Fruit fly (Drosophila melanogaster) whole organism, embryonic: ENCODE data around the gene CG7248.
A peak's percentile ranks its signal among the peaks of the same experiment; 100 is the strongest.

ENCODE experiments used
- CG10267 ChIP-seq: fragments of 200-800 bp; sonication (Bioruptor generic); optimal IDR thresholded peaks from 2 replicates; lab custom pipeline; 2018; ENCODE audit warnings: missing biosample characterization, mild to moderate bottlenecking, missing genetic modification characterization, moderate library complexity
- CG10274 ChIP-seq: fragments of 200-800 bp; sonication (Bioruptor generic); optimal IDR thresholded peaks from 3 replicates; lab custom pipeline; 2017; ENCODE audit warnings: missing biosample characterization, mild to moderate bottlenecking, missing genetic modification characterization
- CG10565 ChIP-seq: fragments of 200-800 bp; sonication (Bioruptor generic); optimal IDR thresholded peaks from 3 replicates; lab custom pipeline; 2016; ENCODE audit warnings: missing biosample characterization, mild to moderate bottlenecking, missing genetic modification characterization
- CG12219 ChIP-seq: fragments of 200-800 bp; sonication (Bioruptor generic); optimal IDR thresholded peaks from 3 replicates; lab custom pipeline; 2018; ENCODE audit warnings: missing biosample characterization, mild to moderate bottlenecking, missing genetic modification characterization
- CG16863 ChIP-seq: fragments of 200-800 bp; sonication (Bioruptor generic); optimal IDR thresholded peaks from 3 replicates; lab custom pipeline; 2016; ENCODE audit warnings: missing biosample characterization, missing genetic modification characterization
- CG17802 ChIP-seq: fragments of 200-800 bp; sonication (Bioruptor generic); optimal IDR thresholded peaks from 2 replicates; lab custom pipeline; 2018; ENCODE audit warnings: missing biosample characterization, mild to moderate bottlenecking, missing genetic modification characterization, moderate library complexity
- CG18476 ChIP-seq: fragments of 200-800 bp; sonication (Bioruptor generic); optimal IDR thresholded peaks from 2 replicates; lab custom pipeline; 2016; ENCODE audit warnings: missing biosample characterization, mild to moderate bottlenecking, missing genetic modification characterization
- CG2116 ChIP-seq: fragments of 200-800 bp; sonication (Bioruptor generic); optimal IDR thresholded peaks from 3 replicates; lab custom pipeline; 2018; ENCODE audit warnings: missing biosample characterization, mild to moderate bottlenecking, missing genetic modification characterization
- CG2199 ChIP-seq: fragments of 200-800 bp; sonication (Bioruptor generic); IDR thresholded peaks from 3 replicates; pipeline ENCODE4 v1.3.6; 2022; ENCODE audit warnings: missing biosample characterization, missing genetic modification characterization
- CG31441 ChIP-seq: fragments of 200-800 bp; sonication (Bioruptor generic); IDR thresholded peaks from 2 replicates; pipeline ENCODE4 v1.3.6; 2022; ENCODE audit warnings: missing biosample characterization, missing genetic modification characterization
- CG4328 ChIP-seq: fragments of 200-800 bp; sonication (Bioruptor generic); optimal IDR thresholded peaks from 3 replicates; lab custom pipeline; 2017; ENCODE audit warnings: missing biosample characterization, missing genetic modification reagents, missing genetic modification characterization
- CG6654 ChIP-seq: fragments of 200-800 bp; sonication (Bioruptor generic); optimal IDR thresholded peaks from 2 replicates; lab custom pipeline; 2017; ENCODE audit warnings: missing biosample characterization, mild to moderate bottlenecking, missing genetic modification characterization
- CG7372 ChIP-seq: fragments of 200-800 bp; sonication (Bioruptor generic); IDR thresholded peaks from 2 replicates; pipeline ENCODE4 v1.3.6; 2022; ENCODE audit warnings: missing biosample characterization, missing genetic modification characterization
- CG8765 ChIP-seq: fragments of 200-800 bp; sonication (Bioruptor generic); IDR thresholded peaks from 2 replicates; pipeline ENCODE4 v1.3.6; 2022; ENCODE audit warnings: missing biosample characterization, missing genetic modification characterization
- CG8924 ChIP-seq: fragments of 200-800 bp; optimal IDR thresholded peaks from 3 replicates; lab custom pipeline; 2019; ENCODE audit warnings: missing biosample characterization, mild to moderate bottlenecking, missing genetic modification characterization, moderate library complexity
- CG9817 ChIP-seq: fragments of 200-800 bp; sonication (Bioruptor generic); optimal IDR thresholded peaks from 2 replicates; lab custom pipeline; 2018; ENCODE audit warnings: missing biosample characterization, mild to moderate bottlenecking, missing genetic modification characterization, moderate library complexity
- CG9876 ChIP-seq: fragments of 200-800 bp; sonication (Bioruptor generic); optimal IDR thresholded peaks from 2 replicates; lab custom pipeline; 2016; ENCODE audit warnings: missing biosample characterization, missing genetic modification characterization
- CHES-1-like ChIP-seq: fragments of 200-800 bp; sonication (Bioruptor generic); optimal IDR thresholded peaks from 2 replicates; lab custom pipeline; 2016; ENCODE audit warnings: missing biosample characterization, missing genetic modification characterization
- Dad ChIP-seq: fragments of 200-800 bp; sonication (Bioruptor generic); optimal IDR thresholded peaks from 3 replicates; lab custom pipeline; 2016; ENCODE audit warnings: missing biosample characterization, missing genetic modification characterization
- Drgx ChIP-seq: fragments of 200-800 bp; sonication (Bioruptor generic); IDR thresholded peaks from 2 replicates; pipeline ENCODE4 v1.3.6; 2022; ENCODE audit warnings: missing biosample characterization, missing genetic modification characterization
- E2f2 ChIP-seq: fragments of 200-800 bp; sonication (Bioruptor generic); IDR thresholded peaks from 2 replicates; pipeline ENCODE4 v1.3.6; 2022; ENCODE audit warnings: missing biosample characterization, missing genetic modification characterization
- Gug ChIP-seq: fragments of 200-800 bp; sonication (Bioruptor generic); IDR thresholded peaks from 4 replicates; pipeline ENCODE4 v1.3.6; 2022; ENCODE audit warnings: missing biosample characterization, missing genetic modification characterization
- Hr78 ChIP-seq, 2 experiments: fragments of 200-800 bp in 1 of 2; fragments of >200 bp in 1 of 2; sonication (Bioruptor generic) in 1 of 2; optimal IDR thresholded peaks; 2 replicates each; lab custom pipeline; 2017 to 2019; ENCODE audit warnings: missing biosample characterization in 2 of 2, missing genetic modification characterization in 2 of 2, mild to moderate bottlenecking in 1 of 2, moderate library complexity in 1 of 2
- Jarid2 ChIP-seq: fragments of 200-800 bp; sonication (Bioruptor generic); optimal IDR thresholded peaks from 3 replicates; lab custom pipeline; 2017; ENCODE audit warnings: mild to moderate bottlenecking, missing biosample characterization, missing genetic modification reagents, missing genetic modification characterization
- Max ChIP-seq: fragments of 200-800 bp; sonication (Bioruptor generic); optimal IDR thresholded peaks from 2 replicates; lab custom pipeline; 2016; ENCODE audit warnings: missing biosample characterization, mild to moderate bottlenecking, missing genetic modification characterization
- Mrtf ChIP-seq: fragments of 200-800 bp; sonication (Bioruptor generic); IDR thresholded peaks from 3 replicates; pipeline ENCODE4 v1.3.6; 2022; ENCODE audit warnings: missing biosample characterization, missing genetic modification characterization
- NK7.1 ChIP-seq: fragments of 200-800 bp; sonication (Bioruptor generic); optimal IDR thresholded peaks from 3 replicates; lab custom pipeline; 2016; ENCODE audit warnings: missing biosample characterization, missing genetic modification characterization
- Nf-YB ChIP-seq: fragments of 200-800 bp; sonication (Bioruptor generic); optimal IDR thresholded peaks from 3 replicates; lab custom pipeline; 2019; ENCODE audit warnings: missing biosample characterization, mild to moderate bottlenecking, missing genetic modification characterization, moderate library complexity
- Taf1 ChIP-seq: fragments of 200-800 bp; sonication (Bioruptor generic); IDR thresholded peaks from 2 replicates; pipeline ENCODE4 v1.3.6; 2022; ENCODE audit warnings: missing biosample characterization, missing genetic modification characterization
- Tbp ChIP-seq: fragments of >200 bp; optimal IDR thresholded peaks from 2 replicates; lab custom pipeline; 2018; ENCODE audit warnings: missing biosample characterization, missing genetic modification characterization
- abd-A ChIP-seq: fragments of 200-800 bp; sonication (Bioruptor generic); optimal IDR thresholded peaks from 3 replicates; lab custom pipeline; 2019; ENCODE audit warnings: missing biosample characterization, mild to moderate bottlenecking, missing genetic modification characterization, moderate library complexity
- cato ChIP-seq: fragments of 200-800 bp; sonication (Bioruptor generic); optimal IDR thresholded peaks from 2 replicates; lab custom pipeline; 2016; ENCODE audit warnings: missing biosample characterization, missing genetic modification characterization, borderline replicate concordance
- chm ChIP-seq: fragments of 200-800 bp; sonication (Bioruptor generic); IDR thresholded peaks from 2 replicates; pipeline ENCODE4 v1.3.6; 2022; ENCODE audit warnings: missing biosample characterization, missing genetic modification characterization
- dm ChIP-seq: fragments of 200-800 bp; sonication (Bioruptor generic); optimal IDR thresholded peaks from 3 replicates; lab custom pipeline; 2016; ENCODE audit warnings: missing biosample characterization, missing genetic modification characterization
- fd102C ChIP-seq: fragments of 200-800 bp; sonication (Bioruptor generic); optimal IDR thresholded peaks from 2 replicates; lab custom pipeline; 2018; ENCODE audit warnings: missing biosample characterization, mild to moderate bottlenecking, missing genetic modification characterization, moderate library complexity
- fru ChIP-seq: fragments of >200 bp; optimal IDR thresholded peaks from 2 replicates; lab custom pipeline; 2017
- gt ChIP-seq: fragments of 200-800 bp; sonication (Bioruptor generic); IDR thresholded peaks from 2 replicates; pipeline ENCODE4 v1.3.6; 2022; ENCODE audit warnings: missing biosample characterization, missing genetic modification characterization
- ham ChIP-seq: fragments of 200-800 bp; sonication (Bioruptor generic); IDR thresholded peaks from 2 replicates; pipeline ENCODE4 v1.3.6; 2022; ENCODE audit warnings: missing biosample characterization, missing genetic modification characterization
- inv ChIP-seq: fragments of 200-800 bp; sonication (Bioruptor generic); IDR thresholded peaks from 2 replicates; pipeline ENCODE4 v1.3.6; 2022; ENCODE audit warnings: missing biosample characterization, missing genetic modification characterization; ENCODE audit not compliant: partially characterized antibody
- jumu ChIP-seq: fragments of 200-800 bp; sonication (Bioruptor generic); optimal IDR thresholded peaks from 3 replicates; lab custom pipeline; 2016; ENCODE audit warnings: missing biosample characterization, missing genetic modification characterization
- kay ChIP-seq: fragments of 200-800 bp; sonication (Bioruptor generic); optimal IDR thresholded peaks from 2 replicates; lab custom pipeline; 2016; ENCODE audit warnings: missing biosample characterization, missing genetic modification characterization
- nom ChIP-seq: fragments of 200-800 bp; sonication (Bioruptor generic); optimal IDR thresholded peaks from 2 replicates; lab custom pipeline; 2017; ENCODE audit warnings: missing biosample characterization, missing genetic modification characterization, mild to moderate bottlenecking, moderate library complexity, missing genetic modification reagents
- pros ChIP-seq: fragments of 200-800 bp; sonication (Bioruptor generic); optimal IDR thresholded peaks from 3 replicates; lab custom pipeline; 2019; ENCODE audit warnings: missing biosample characterization, mild to moderate bottlenecking, missing genetic modification characterization, moderate library complexity
- pum ChIP-seq: fragments of 200-800 bp; sonication (Bioruptor generic); optimal IDR thresholded peaks from 2 replicates; lab custom pipeline; 2016; ENCODE audit warnings: missing biosample characterization, missing genetic modification characterization
- rib ChIP-seq: fragments of 200-800 bp; sonication (Bioruptor generic); IDR thresholded peaks from 2 replicates; pipeline ENCODE4 v1.3.6; 2022; ENCODE audit warnings: missing biosample characterization, missing genetic modification characterization
- slou ChIP-seq: fragments of 200-800 bp; sonication (Bioruptor generic); optimal IDR thresholded peaks from 3 replicates; lab custom pipeline; 2016; ENCODE audit warnings: missing biosample characterization, missing genetic modification characterization
- sqz ChIP-seq: fragments of 200-800 bp; sonication (Bioruptor generic); optimal IDR thresholded peaks from 3 replicates; lab custom pipeline; 2018; ENCODE audit warnings: missing biosample characterization, mild to moderate bottlenecking, missing genetic modification characterization
- stc ChIP-seq: fragments of 200-800 bp; sonication (Bioruptor generic); IDR thresholded peaks from 2 replicates; pipeline ENCODE4 v1.3.6; 2022; ENCODE audit warnings: missing biosample characterization, missing genetic modification characterization
- tio ChIP-seq: fragments of 200-800 bp; sonication (Bioruptor generic); optimal IDR thresholded peaks from 2 replicates; lab custom pipeline; 2017; ENCODE audit warnings: missing biosample characterization, missing genetic modification characterization, inconsistent platforms
- wor ChIP-seq: fragments of 200-800 bp; sonication (Bioruptor generic); IDR thresholded peaks from 2 replicates; pipeline ENCODE4 v1.3.6; 2022; ENCODE audit warnings: missing biosample characterization, missing genetic modification characterization
- zen2 ChIP-seq: fragments of 200-800 bp; sonication (Bioruptor generic); IDR thresholded peaks from 3 replicates; pipeline ENCODE4 v1.3.6; 2022; ENCODE audit warnings: missing biosample characterization, missing genetic modification characterization; ENCODE audit not compliant: partially characterized antibody
- zfh2 ChIP-seq: fragments of 200-800 bp; sonication (Bioruptor generic); optimal IDR thresholded peaks from 2 replicates; lab custom pipeline; 2016; ENCODE audit warnings: missing biosample characterization, missing genetic modification characterization

CG7248 gene

dm6 chr3L:11992960-11993359 lies 39.1 kb downstream of the CG7248 start, which contains the start of gene viaf (continued):
- TF ChIP-seq rib (GFP tag; lab: Robert Waterston, UW) (no peak), chm (GFP tag; lab: Robert Waterston, UW) (no peak), zfh2 (peak; percentile 36), CG4328 (GFP tag; lab: Kevin White, UChicago) (peak; percentile 19), slou (GFP tag; lab: Kevin White, UChicago) (peak; percentile 27), kay (GFP tag; lab: Kevin White, UChicago) (peak; percentile 99), CG2116 (GFP tag; lab: Kevin White, UChicago) (peak; percentile 58), stc (GFP tag; lab: Robert Waterston, UW) (no peak; the same call in 1 of the 2 replicates), CG10267 (tag; lab: Kevin White, UChicago) (peak; percentile 70), CG18476 (GFP tag; lab: Kevin White, UChicago) (no peak), fru (no peak), Jarid2 (peak; percentile 25), CHES-1-like (GFP tag; lab: Kevin White, UChicago) (no peak), CG12219 (GFP tag; lab: Kevin White, UChicago) (no peak), Drgx (GFP tag; lab: Robert Waterston, UW) (no peak), sqz (GFP tag; lab: Kevin White, UChicago) (no peak), CG8924 (tag; lab: Kevin White, UChicago) (peak; percentile 75), Gug (GFP tag; lab: Robert Waterston, UW) (peak; percentile 72; the same call in 3 of the 4 replicates), ham (no peak), nom (GFP tag; lab: Kevin White, UChicago) (no peak), CG10274 (GFP tag; lab: Kevin White, UChicago) (no peak), zen2 (GFP tag; lab: Robert Waterston, UW) (peak; percentile 79), inv (peak; percentile 90), dm (no peak), Mrtf (GFP tag; lab: Robert Waterston, UW) (no peak), CG16863 (GFP tag; lab: Kevin White, UChicago) (no peak), CG17802 (tag; lab: Kevin White, UChicago) (no peak), pum (GFP tag; lab: Kevin White, UChicago) (no peak), CG2199 (GFP tag; lab: Robert Waterston, UW) (no peak), abd-A (no peak), CG10565 (no peak), Taf1 (GFP tag; lab: Robert Waterston, UW) (no peak; the same call in 1 of the 2 replicates), CG31441 (no peak; the same call in 1 of the 2 replicates), tio (GFP tag; lab: Kevin White, UChicago) (no peak), CG9876 (GFP tag; lab: Kevin White, UChicago) (no peak), cato (GFP tag; lab: Kevin White, UChicago) (no peak), pros (no peak), CG7372 (peak; percentile 25; the same call in 1 of the 2 replicates), E2f2 (GFP tag; lab: Robert Waterston, UW) (peak; percentile 58; the same call in 1 of the 2 replicates), Tbp (no peak), Dad (no peak), Nf-YB (GFP tag; lab: Kevin White, UChicago) (no peak), wor (GFP tag; lab: Robert Waterston, UW) (no peak), Max (GFP tag; lab: Kevin White, UChicago) (peak; percentile 52), jumu (GFP tag; lab: Kevin White, UChicago) (no peak), gt (GFP tag; lab: Robert Waterston, UW) (no peak), Hr78 (GFP tag; optimal IDR thresholded peaks at IDR 0.05; lab: Kevin White, UChicago) (no peak), fd102C (no peak), CG8765 (GFP tag; lab: Robert Waterston, UW) (no peak), CG9817 (tag; lab: Kevin White, UChicago) (peak; percentile 16), NK7.1 (no peak), CG6654 (no peak)
